Worm (Caenorhabditis elegans) whole organism, young adult: ENCODE measurements around the gene coq-8.

Experiments
- B0261.1 ChIP-seq: sonication (generic microtip); optimal IDR thresholded peaks from 2 replicates; lab custom pipeline; 2016; ENCODE audit warnings: mild to moderate bottlenecking, missing genetic modification characterization, moderate library complexity, missing compliant biosample characterization
- B0336.3 ChIP-seq: fragments of 200-800 bp; sonication (Bioruptor generic); IDR thresholded peaks from 2 replicates; pipeline ENCODE4 v1.3.6; 2022; ENCODE audit warnings: missing genetic modification characterization, missing compliant biosample characterization
- F10E7.11 ChIP-seq: sonication (generic microtip); optimal IDR thresholded peaks from 2 replicates; lab custom pipeline; 2017; ENCODE audit warnings: mild to moderate bottlenecking, missing genetic modification characterization, moderate library complexity, missing compliant biosample characterization
- F23B12.7 ChIP-seq: sonication (generic microtip); optimal IDR thresholded peaks from 2 replicates; lab custom pipeline; 2017; ENCODE audit warnings: missing genetic modification characterization, mild to moderate bottlenecking, missing compliant biosample characterization, antibody characterized with exemption, moderate library complexity; ENCODE audit not compliant: insufficient read depth
- F39B2.1 ChIP-seq: fragments of 200-800 bp; sonication (Bioruptor generic); IDR thresholded peaks from 2 replicates; pipeline ENCODE4 v1.3.6; 2022; ENCODE audit warnings: missing genetic modification reagents, missing genetic modification characterization, missing compliant biosample characterization
- F55B11.4 ChIP-seq: sonication (generic microtip); optimal IDR thresholded peaks from 2 replicates; lab custom pipeline; 2016; ENCODE audit warnings: missing compliant biosample characterization, missing genetic modification characterization, borderline replicate concordance; ENCODE audit not compliant: insufficient read depth
- F57A8.1 ChIP-seq: fragments of 200-800 bp; sonication (Bioruptor generic); optimal IDR thresholded peaks from 2 replicates; lab custom pipeline; 2018; ENCODE audit warnings: mild to moderate bottlenecking, missing genetic modification characterization, moderate library complexity, missing compliant biosample characterization
- F57C9.4 ChIP-seq: sonication (generic microtip); optimal IDR thresholded peaks from 2 replicates; lab custom pipeline; 2017; ENCODE audit warnings: mild to moderate bottlenecking, missing genetic modification characterization, missing compliant biosample characterization
- ZK185.1 ChIP-seq: sonication (generic microtip); optimal IDR thresholded peaks from 2 replicates; lab custom pipeline; 2016; ENCODE audit warnings: mild to moderate bottlenecking, missing genetic modification characterization, missing compliant biosample characterization; ENCODE audit not compliant: poor library complexity, severe bottlenecking
- akir-1 ChIP-seq: fragments of 200-800 bp; sonication (Bioruptor generic); optimal IDR thresholded peaks from 2 replicates; lab custom pipeline; 2018; ENCODE audit warnings: mild to moderate bottlenecking, missing genetic modification characterization, moderate library complexity, missing compliant biosample characterization
- ama-1 ChIP-seq, 3 experiments: fragments of 150-350 bp in 1 of 3; sonication (generic microtip) in 2 of 3; optimal IDR thresholded peaks; 2 replicates each; lab custom pipeline; 2014 to 2018; ENCODE audit warnings: missing biosample characterization in 2 of 3, missing genetic modification characterization in 2 of 3, missing genetic modification reagents in 2 of 3
- aptf-3 ChIP-seq: fragments of 200-800 bp; sonication (Bioruptor generic); IDR thresholded peaks from 2 replicates; pipeline ENCODE4 v1.3.6; 2022; ENCODE audit warnings: missing genetic modification characterization, missing compliant biosample characterization
- atf-7 ChIP-seq: sonication (generic microtip); optimal IDR thresholded peaks from 2 replicates; lab custom pipeline; 2017; ENCODE audit warnings: mild to moderate bottlenecking, missing genetic modification characterization, missing compliant biosample characterization
- attf-3 ChIP-seq: fragments of 200-800 bp; sonication (Bioruptor generic); conservative IDR thresholded peaks from 2 replicates; pipeline ENCODE4 v1.3.6; 2022; ENCODE audit warnings: missing genetic modification reagents, missing genetic modification characterization, missing compliant biosample characterization
- attf-6 ChIP-seq: fragments of 200-800 bp; sonication (Bioruptor generic); IDR thresholded peaks from 2 replicates; pipeline ENCODE4 v1.3.6; 2022; ENCODE audit warnings: missing genetic modification reagents, missing genetic modification characterization, missing compliant biosample characterization
- bed-2 ChIP-seq: fragments of 200-800 bp; sonication (Bioruptor generic); IDR thresholded peaks from 2 replicates; pipeline ENCODE4 v1.3.6; 2022; ENCODE audit warnings: missing genetic modification reagents, missing genetic modification characterization, missing compliant biosample characterization
- ceh-100 ChIP-seq: fragments of 200-800 bp; sonication (Bioruptor generic); IDR thresholded peaks from 2 replicates; pipeline ENCODE4 v1.3.6; 2022; ENCODE audit warnings: missing genetic modification reagents, missing genetic modification characterization, missing compliant biosample characterization
- ceh-27 ChIP-seq: fragments of 200-800 bp; sonication (Bioruptor generic); optimal IDR thresholded peaks from 2 replicates; lab custom pipeline; 2018; ENCODE audit warnings: mild to moderate bottlenecking, missing genetic modification characterization, moderate library complexity, missing compliant biosample characterization
- ceh-40 ChIP-seq: fragments of 200-800 bp; sonication (Bioruptor generic); IDR thresholded peaks from 2 replicates; pipeline ENCODE4 v1.3.6; 2022; ENCODE audit warnings: missing genetic modification characterization, missing compliant biosample characterization
- chd-7 ChIP-seq: sonication (generic microtip); optimal IDR thresholded peaks from 2 replicates; lab custom pipeline; 2016; ENCODE audit warnings: mild to moderate bottlenecking, missing genetic modification characterization, moderate library complexity, missing compliant biosample characterization
- dox-1 ChIP-seq: fragments of 200-800 bp; sonication (Bioruptor generic); IDR thresholded peaks from 2 replicates; pipeline ENCODE4 v1.3.6; 2022; ENCODE audit warnings: missing genetic modification reagents, missing genetic modification characterization, missing compliant biosample characterization
- dpff-1 ChIP-seq: sonication (generic microtip); optimal IDR thresholded peaks from 2 replicates; lab custom pipeline; 2017; ENCODE audit warnings: mild to moderate bottlenecking, missing genetic modification characterization, missing compliant biosample characterization
- dpl-1 ChIP-seq: fragments of 150-350 bp; optimal IDR thresholded peaks from 2 replicates; lab custom pipeline; 2014; ENCODE audit warnings: missing biosample characterization, missing genetic modification reagents, missing genetic modification characterization
- egrh-3 ChIP-seq: fragments of 200-800 bp; sonication (Bioruptor generic); IDR thresholded peaks from 2 replicates; pipeline ENCODE4 v1.3.6; 2022; ENCODE audit warnings: missing genetic modification reagents, missing genetic modification characterization, missing compliant biosample characterization
- ekl-4 ChIP-seq: fragments of 200-800 bp; sonication (Bioruptor generic); IDR thresholded peaks from 2 replicates; pipeline ENCODE4 v1.3.6; 2022; ENCODE audit warnings: missing genetic modification reagents, missing genetic modification characterization, missing compliant biosample characterization
- ets-4 ChIP-seq: fragments of 200-800 bp; sonication (Bioruptor generic); optimal IDR thresholded peaks from 2 replicates; lab custom pipeline; 2018; ENCODE audit warnings: mild to moderate bottlenecking, missing genetic modification characterization, missing compliant biosample characterization
- fkh-3 ChIP-seq: sonication (generic microtip); optimal IDR thresholded peaks from 2 replicates; lab custom pipeline; 2016; ENCODE audit warnings: mild to moderate bottlenecking, missing genetic modification characterization, missing compliant biosample characterization
- gei-17 ChIP-seq: fragments of 200-800 bp; sonication (Bioruptor generic); optimal IDR thresholded peaks from 2 replicates; lab custom pipeline; 2018; ENCODE audit warnings: mild to moderate bottlenecking, missing genetic modification characterization, missing compliant biosample characterization
- hlh-12 ChIP-seq: sonication (generic microtip); optimal IDR thresholded peaks from 2 replicates; lab custom pipeline; 2016; ENCODE audit warnings: missing genetic modification characterization, missing compliant biosample characterization
- hmg-20 ChIP-seq: fragments of 200-800 bp; sonication (Bioruptor generic); IDR thresholded peaks from 2 replicates; pipeline ENCODE4 v1.3.6; 2022; ENCODE audit warnings: missing genetic modification reagents, missing genetic modification characterization, missing compliant biosample characterization
- hsf-1 ChIP-seq: fragments of 200-800 bp; sonication (Bioruptor generic); IDR thresholded peaks from 2 replicates; pipeline ENCODE4 v1.3.6; 2022; ENCODE audit warnings: missing genetic modification reagents, missing genetic modification characterization, missing compliant biosample characterization
- let-607 ChIP-seq, 2 experiments: fragments of 200-800 bp in 1 of 2; sonication (Bioruptor generic) in 1 of 2; sonication (generic microtip) in 1 of 2; optimal IDR thresholded peaks; 2 replicates each; lab custom pipeline; 2016 to 2018; ENCODE audit warnings: mild to moderate bottlenecking in 2 of 2, missing compliant biosample characterization in 2 of 2, missing genetic modification characterization in 2 of 2, moderate library complexity in 2 of 2, missing genotype in 1 of 2
- lin-26 ChIP-seq: fragments of 200-800 bp; sonication (Bioruptor generic); IDR thresholded peaks from 2 replicates; pipeline ENCODE4 v1.3.6; 2022; ENCODE audit warnings: missing genetic modification reagents, missing genetic modification characterization, missing compliant biosample characterization
- lin-54 ChIP-seq: fragments of 200-800 bp; sonication (Bioruptor generic); optimal IDR thresholded peaks from 2 replicates; lab custom pipeline; 2018; ENCODE audit warnings: mild to moderate bottlenecking, missing genetic modification characterization, missing compliant biosample characterization
- lsl-1 ChIP-seq: fragments of 200-800 bp; sonication (Bioruptor generic); optimal IDR thresholded peaks from 2 replicates; lab custom pipeline; 2018; ENCODE audit warnings: mild to moderate bottlenecking, missing genetic modification characterization, moderate library complexity, missing compliant biosample characterization
- mel-28 ChIP-seq: sonication (generic microtip); optimal IDR thresholded peaks from 2 replicates; lab custom pipeline; 2016; ENCODE audit warnings: borderline replicate concordance, mild to moderate bottlenecking, missing genetic modification characterization, missing compliant biosample characterization
- nhr-80 ChIP-seq: sonication (generic microtip); optimal IDR thresholded peaks from 2 replicates; lab custom pipeline; 2016; ENCODE audit warnings: missing genetic modification characterization, missing compliant biosample characterization
- nhr-90 ChIP-seq: sonication (generic microtip); optimal IDR thresholded peaks from 2 replicates; lab custom pipeline; 2016; ENCODE audit warnings: missing genotype, mild to moderate bottlenecking, missing genetic modification characterization, missing compliant biosample characterization
- pha-4 ChIP-seq: fragments of 150-350 bp; sonication (generic microtip); optimal IDR thresholded peaks from 2 replicates; lab custom pipeline; 2014; ENCODE audit warnings: missing biosample characterization, missing genetic modification reagents, missing genetic modification characterization
- repo-1 ChIP-seq: sonication (generic microtip); optimal IDR thresholded peaks from 2 replicates; lab custom pipeline; 2017; ENCODE audit warnings: mild to moderate bottlenecking, missing genetic modification characterization, missing compliant biosample characterization
- rpc-1 ChIP-seq, 2 experiments: fragments of 150-350 bp in 1 of 2; sonication (generic microtip) in 1 of 2; optimal IDR thresholded peaks; 2 replicates each; lab custom pipeline; 2014 to 2018; ENCODE audit warnings: missing biosample characterization in 1 of 2, missing genetic modification characterization in 1 of 2, missing genetic modification reagents in 1 of 2, missing genotype in 1 of 2
- snpc-1.1 ChIP-seq: sonication (generic microtip); optimal IDR thresholded peaks from 2 replicates; lab custom pipeline; 2017; ENCODE audit warnings: missing genetic modification characterization, mild to moderate bottlenecking, missing compliant biosample characterization, antibody characterized with exemption, moderate library complexity, missing genotype, missing genetic modification reagents; ENCODE audit not compliant: insufficient read depth
- somi-1 ChIP-seq: fragments of 200-800 bp; sonication (Bioruptor generic); optimal IDR thresholded peaks from 2 replicates; lab custom pipeline; 2018; ENCODE audit warnings: mild to moderate bottlenecking, missing genetic modification characterization, missing compliant biosample characterization
- sptf-2 ChIP-seq: fragments of 200-800 bp; sonication (Bioruptor generic); optimal IDR thresholded peaks from 2 replicates; lab custom pipeline; 2018; ENCODE audit warnings: mild to moderate bottlenecking, missing genetic modification characterization, missing compliant biosample characterization
- tbp1 ChIP-seq: fragments of 200-800 bp; sonication (Bioruptor generic); optimal IDR thresholded peaks from 2 replicates; lab custom pipeline; 2018; ENCODE audit warnings: mild to moderate bottlenecking, missing genetic modification characterization, missing compliant biosample characterization
- xnd-1 ChIP-seq: sonication (generic microtip); optimal IDR thresholded peaks from 2 replicates; lab custom pipeline; 2016; ENCODE audit warnings: missing genotype, missing genetic modification reagents, missing genetic modification characterization, missing compliant biosample characterization
- zfh-2 ChIP-seq: fragments of 200-800 bp; sonication (Bioruptor generic); conservative IDR thresholded peaks from 2 replicates; pipeline ENCODE4 v1.3.6; 2022; ENCODE audit warnings: missing genetic modification reagents, missing genetic modification characterization, missing compliant biosample characterization
- ztf-6 ChIP-seq: fragments of 200-800 bp; sonication (Bioruptor generic); IDR thresholded peaks from 2 replicates; pipeline ENCODE4 v1.3.6; 2022; ENCODE audit warnings: missing genetic modification reagents, missing genetic modification characterization, missing compliant biosample characterization

coq-8 gene

ce11 chrIII:4899728-4900127, 36.5 kb downstream of the coq-8 start (continued):
- peak; percentile 100 for TF ChIP-seq somi-1
- no peak for TF ChIP-seq ama-1 (optimal IDR thresholded peaks at IDR 0.05; lab: Kevin White, UChicago)
- TF ChIP-seq ama-1 (GFP tag; optimal IDR thresholded peaks at IDR 0.05; lab: Kevin White, UChicago), result no peak
- TF ChIP-seq hmg-20 (GFP tag; lab: Robert Waterston, UW), result peak; percentile 83; the same call in 1 of the 2 replicates
- TF ChIP-seq akir-1 (GFP tag; lab: Kevin White, UChicago), result peak; percentile 86
- TF ChIP-seq xnd-1 (tag; lab: Kevin White, UChicago), result no peak
- peak; percentile 96 for TF ChIP-seq lin-54
- TF ChIP-seq nhr-80, result peak; percentile 99
- TF ChIP-seq fkh-3 (tag; lab: Kevin White, UChicago), result no peak
- TF ChIP-seq ekl-4 (GFP tag; lab: Robert Waterston, UW), result peak; percentile 98
- peak; percentile 37 for TF ChIP-seq B0261.1 (tag; lab: Kevin White, UChicago)
- TF ChIP-seq dpff-1 (tag; lab: Kevin White, UChicago), result peak; percentile 7
- peak; percentile 100 for TF ChIP-seq zfh-2 (GFP tag; lab: Robert Waterston, UW)
- TF ChIP-seq rpc-1 (optimal IDR thresholded peaks at IDR 0.05; lab: Kevin White, UChicago), result no peak
- TF ChIP-seq rpc-1 (tag; optimal IDR thresholded peaks at IDR 0.05; lab: Kevin White, UChicago), result no peak
- peak; percentile 96 for TF ChIP-seq ztf-6 (GFP tag; lab: Robert Waterston, UW)
- TF ChIP-seq ceh-100 (GFP tag; lab: Robert Waterston, UW), result peak; percentile 90
- 0 out of 2 replicates have a peak, but pooled peaks have one; percentile 62 for TF ChIP-seq attf-6 (GFP tag; lab: Robert Waterston, UW)
- TF ChIP-seq dox-1 (GFP tag; lab: Robert Waterston, UW), result peak; percentile 99
- peak; percentile 92 for TF ChIP-seq gei-17 (GFP tag; lab: Kevin White, UChicago)
- peak; percentile 58 for TF ChIP-seq sptf-2 (GFP tag; lab: Kevin White, UChicago)
- peak; percentile 97 for TF ChIP-seq nhr-90 (tag; lab: Kevin White, UChicago)
- peak; percentile 97 for TF ChIP-seq repo-1
- TF ChIP-seq egrh-3 (GFP tag; lab: Robert Waterston, UW), result peak; percentile 70
- TF ChIP-seq F10E7.11, result peak; percentile 80
- peak; percentile 58 for TF ChIP-seq F57C9.4 (tag; lab: Kevin White, UChicago)
- TF ChIP-seq hsf-1 (GFP tag; lab: Robert Waterston, UW), result peak; percentile 75
- TF ChIP-seq ets-4 (GFP tag; lab: Kevin White, UChicago), result peak; percentile 99
- peak; percentile 100 for TF ChIP-seq B0336.3 (GFP tag; lab: Robert Waterston, UW)
- TF ChIP-seq aptf-3, result no peak
- no peak for TF ChIP-seq F39B2.1 (GFP tag; lab: Robert Waterston, UW)
- TF ChIP-seq dpl-1 (GFP tag; lab: Kevin White, UChicago), result peak; percentile 32
- TF ChIP-seq let-607 (tag; optimal IDR thresholded peaks at IDR 0.05; lab: Kevin White, UChicago), result peak; percentile 94 to 95
- peak; percentile 100 for TF ChIP-seq ceh-27
- TF ChIP-seq tbp1 (GFP tag; lab: Kevin White, UChicago), result peak; percentile 77
- TF ChIP-seq atf-7 (tag; lab: Kevin White, UChicago), result peak; percentile 100
- TF ChIP-seq ceh-40 (GFP tag; lab: Robert Waterston, UW), result no peak
- TF ChIP-seq attf-3, result peak; percentile 76
- TF ChIP-seq pha-4 (tag; lab: Kevin White, UChicago), result peak; percentile 84
- no peak for TF ChIP-seq hlh-12 (tag; lab: Kevin White, UChicago)
- peak; percentile 92 for TF ChIP-seq lin-26 (GFP tag; lab: Robert Waterston, UW)
- TF ChIP-seq lsl-1 (GFP tag; lab: Kevin White, UChicago), result peak; percentile 49
- peak; percentile 96 for TF ChIP-seq ZK185.1 (tag; lab: Kevin White, UChicago)
- TF ChIP-seq chd-7 (tag; lab: Kevin White, UChicago), result peak; percentile 100
- no peak for TF ChIP-seq F55B11.4 (tag; lab: Kevin White, UChicago)
- peak; percentile 48 for TF ChIP-seq mel-28
- peak; percentile 22 for TF ChIP-seq F57A8.1 (GFP tag; lab: Kevin White, UChicago)
- TF ChIP-seq bed-2, result peak; percentile 86
- no peak for TF ChIP-seq snpc-1.1 (tag; lab: Kevin White, UChicago)
- TF ChIP-seq F23B12.7 (tag; lab: Kevin White, UChicago), result peak; percentile 41
